Worm (Caenorhabditis elegans) whole organism, early embryonic: ENCODE results near the gene taf-2.
A peak's percentile ranks its signal among the peaks of the same experiment; 100 is the strongest.

ENCODE experiments used
- B0310.2 ChIP-seq: sonication (generic microtip); optimal IDR thresholded peaks from 2 replicates; lab custom pipeline; 2016; ENCODE audit warnings: mild to moderate bottlenecking, missing genetic modification characterization, missing compliant biosample characterization
- F13C5.2 ChIP-seq: sonication (generic microtip); optimal IDR thresholded peaks from 2 replicates; lab custom pipeline; 2017; ENCODE audit warnings: mild to moderate bottlenecking, missing genetic modification characterization, inconsistent platforms, missing compliant biosample characterization
- aly-1 ChIP-seq: sonication (generic microtip); optimal IDR thresholded peaks from 2 replicates; lab custom pipeline; 2016; ENCODE audit warnings: missing genetic modification characterization, missing compliant biosample characterization
- ama-1 ChIP-seq: fragments of 150-350 bp; optimal IDR thresholded peaks from 2 replicates; lab custom pipeline; 2014
- ceh-13 ChIP-seq: fragments of 200-800 bp; sonication (Bioruptor generic); optimal IDR thresholded peaks from 2 replicates; lab custom pipeline; 2018; ENCODE audit warnings: mild to moderate bottlenecking, missing genetic modification characterization, missing compliant biosample characterization
- ceh-36 ChIP-seq: sonication (generic microtip); optimal IDR thresholded peaks from 2 replicates; lab custom pipeline; 2016; ENCODE audit warnings: missing genetic modification characterization, inconsistent platforms, missing compliant biosample characterization
- ets-7 ChIP-seq: sonication (generic microtip); optimal IDR thresholded peaks from 2 replicates; lab custom pipeline; 2016; ENCODE audit warnings: missing genotype, missing genetic modification characterization, missing compliant biosample characterization
- flt-1 ChIP-seq: fragments of 200-800 bp; sonication (Bioruptor generic); IDR thresholded peaks from 2 replicates; pipeline ENCODE4 v1.3.6; 2022; ENCODE audit warnings: missing genetic modification characterization, missing compliant biosample characterization
- hmbx-1 ChIP-seq: sonication (generic microtip); optimal IDR thresholded peaks from 2 replicates; lab custom pipeline; 2016; ENCODE audit warnings: mild to moderate bottlenecking, missing genetic modification characterization, missing compliant biosample characterization
- hmg-4 ChIP-seq: fragments of 200-800 bp; sonication (Bioruptor generic); optimal IDR thresholded peaks from 2 replicates; lab custom pipeline; 2018; ENCODE audit warnings: mild to moderate bottlenecking, missing genetic modification characterization, missing compliant biosample characterization
- hnd-1 ChIP-seq: sonication (generic microtip); optimal IDR thresholded peaks from 2 replicates; lab custom pipeline; 2016; ENCODE audit warnings: missing genetic modification characterization, missing compliant biosample characterization
- pes-1 ChIP-seq: fragments of 200-800 bp; sonication (Bioruptor generic); IDR thresholded peaks from 2 replicates; pipeline ENCODE4 v1.3.6; 2022; ENCODE audit warnings: missing genetic modification reagents, missing genetic modification characterization, missing compliant biosample characterization
- scrt-1 ChIP-seq: fragments of 200-800 bp; sonication (Bioruptor generic); IDR thresholded peaks from 2 replicates; pipeline ENCODE4 v1.3.6; 2022; ENCODE audit warnings: missing genetic modification characterization, missing compliant biosample characterization
- sea-1 ChIP-seq: fragments of 200-800 bp; sonication (Bioruptor generic); conservative IDR thresholded peaks from 2 replicates; pipeline ENCODE4 v1.3.6; 2022; ENCODE audit warnings: missing genetic modification characterization, missing compliant biosample characterization
- tbx-11 ChIP-seq: fragments of 200-800 bp; sonication (Bioruptor generic); IDR thresholded peaks from 2 replicates; pipeline ENCODE4 v1.3.6; 2022; ENCODE audit warnings: missing genetic modification characterization, missing compliant biosample characterization
- tbx-37 ChIP-seq: fragments of 200-800 bp; sonication (Bioruptor generic); conservative IDR thresholded peaks from 2 replicates; pipeline ENCODE4 v1.3.6; 2022; ENCODE audit warnings: missing genetic modification reagents, missing genetic modification characterization, missing compliant biosample characterization
- tra-4 ChIP-seq: sonication (generic microtip); optimal IDR thresholded peaks from 2 replicates; lab custom pipeline; 2017; ENCODE audit warnings: missing genetic modification characterization, missing compliant biosample characterization

Gene taf-2

DNA sequence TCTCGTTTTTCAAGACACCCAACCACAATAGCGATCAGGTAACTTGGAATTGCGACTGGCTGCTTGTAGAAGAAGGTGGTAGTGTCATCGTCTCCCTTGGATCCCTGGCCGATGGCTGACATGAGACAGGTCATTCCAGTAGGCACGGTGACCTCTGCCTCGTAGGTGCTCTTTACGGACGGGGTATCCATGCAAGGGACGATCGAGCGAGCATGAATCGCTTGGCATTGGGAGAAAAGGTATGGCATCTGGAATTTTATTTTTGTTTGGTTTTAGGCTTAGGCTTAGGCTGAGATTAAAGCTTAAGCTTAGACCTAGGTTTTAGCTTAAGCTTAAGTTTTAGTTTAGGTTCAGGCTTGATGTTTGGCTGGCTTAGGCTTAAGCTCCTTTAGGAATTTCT, 17.6 kb upstream of the taf-2 start:
- TF ChIP-seq B0310.2 (tag; lab: Kevin White, UChicago) (no peak), ceh-36 (tag; lab: Kevin White, UChicago) (no peak), tbx-37 (GFP tag; lab: Robert Waterston, UW) (no peak), sea-1 (no peak), hmg-4 (GFP tag; lab: Kevin White, UChicago) (no peak), scrt-1 (GFP tag; lab: Robert Waterston, UW) (no peak), ceh-13 (GFP tag; lab: Kevin White, UChicago) (no peak), hnd-1 (no peak), tbx-11 (GFP tag; lab: Robert Waterston, UW) (no peak), ets-7 (tag; lab: Kevin White, UChicago) (no peak), flt-1 (GFP tag; lab: Robert Waterston, UW) (no peak), hmbx-1 (no peak), tra-4 (tag; lab: Kevin White, UChicago) (no peak), pes-1 (GFP tag; lab: Robert Waterston, UW) (no peak), ama-1 (lab: Kevin White, UChicago) (no peak), aly-1 (no peak), F13C5.2 (tag; lab: Kevin White, UChicago) (no peak)

DNA sequence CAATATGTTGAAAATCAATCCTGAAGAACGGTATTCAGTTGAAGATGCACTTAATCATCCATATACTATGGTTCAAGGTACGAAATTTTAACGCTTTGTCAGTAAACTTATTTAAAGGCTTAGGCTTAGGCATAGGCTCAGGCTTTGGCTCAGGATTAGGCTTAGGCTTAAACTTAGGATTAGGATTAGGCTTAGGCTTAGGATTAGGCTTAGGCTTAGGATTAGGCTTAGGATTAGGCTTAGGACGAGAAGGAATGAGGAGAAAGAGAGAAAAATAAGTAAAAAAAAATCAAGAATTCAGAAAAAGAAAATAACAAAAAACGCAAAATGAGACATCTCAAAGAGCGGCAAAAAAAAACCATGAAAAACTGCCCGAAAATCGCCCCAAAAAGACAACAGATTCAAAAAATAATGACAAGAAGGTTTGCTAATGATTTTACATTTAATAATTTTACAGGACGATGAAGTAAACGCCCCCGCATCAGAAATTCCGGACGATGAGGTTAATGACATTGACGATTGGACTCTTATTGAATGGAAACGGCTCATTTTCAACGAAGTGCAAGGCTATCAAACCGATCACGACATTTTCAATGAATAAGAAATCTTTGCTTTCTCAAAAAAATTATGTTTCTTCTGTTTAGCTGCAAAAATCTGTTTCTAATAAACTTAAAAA, 15.3 kb upstream of the taf-2 start:
- TF ChIP-seq ceh-13 (GFP tag; lab: Kevin White, UChicago) (no peak), tra-4 (tag; lab: Kevin White, UChicago) (no peak), ceh-36 (tag; lab: Kevin White, UChicago) (peak; percentile 89), F13C5.2 (tag; lab: Kevin White, UChicago) (no peak), ets-7 (tag; lab: Kevin White, UChicago) (no peak), flt-1 (GFP tag; lab: Robert Waterston, UW) (no peak), hnd-1 (no peak)

DNA sequence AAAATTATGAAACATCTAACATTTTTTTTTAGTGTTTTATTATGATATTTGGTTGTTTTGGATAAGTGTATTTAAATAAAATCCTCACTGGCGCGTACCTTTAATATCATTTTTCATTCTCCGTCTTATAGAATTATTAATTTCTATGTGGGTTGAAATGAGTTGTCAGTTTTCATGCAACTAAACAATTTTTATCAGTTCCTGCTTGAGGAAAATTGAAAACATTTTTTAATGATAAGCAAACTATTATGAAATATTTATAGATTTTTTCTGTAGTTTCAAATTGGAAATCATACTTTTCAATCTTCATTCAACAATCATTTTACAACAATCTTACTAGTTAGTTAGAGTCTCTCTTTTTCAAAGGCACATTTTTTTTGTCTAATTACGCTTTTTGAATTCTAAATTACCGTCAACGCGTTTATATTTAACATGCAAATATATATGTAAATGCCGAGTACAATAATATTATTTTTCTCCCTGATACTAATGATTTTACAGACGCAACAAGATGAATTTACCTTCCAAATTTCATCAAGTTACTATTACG, 12.9 kb upstream of the taf-2 start, which contains the start of the genes Y37E11B.10 and kgb-2:
Y37E11B.10 (minus strand) TSS at position 182 of the 550 bp plus-strand sequence.
kgb-2 (plus strand) TSS at position 500 of the 550 bp plus-strand sequence.
- TF ChIP-seq tbx-37 (GFP tag; lab: Robert Waterston, UW) = no peak

DNA sequence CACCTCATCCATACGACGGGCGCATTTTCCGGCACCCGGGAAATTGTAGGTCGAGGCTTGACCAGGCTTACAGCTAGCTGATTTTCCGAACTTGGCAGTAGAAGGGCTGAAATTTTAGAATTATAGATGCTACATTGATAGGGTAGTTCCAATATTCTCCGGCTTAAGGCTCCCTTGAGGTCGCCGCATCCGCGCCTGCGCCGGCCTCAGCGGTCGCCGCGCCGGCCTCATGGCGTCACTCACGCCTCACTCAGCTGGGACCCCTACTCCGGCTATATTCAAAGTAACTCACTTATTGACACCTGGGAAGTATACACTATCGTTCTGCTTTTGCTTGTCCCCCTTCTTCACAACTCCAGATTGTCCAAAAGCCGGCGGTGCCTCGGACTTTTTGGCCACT, 10.7 kb upstream of the taf-2 start:
- TF ChIP-seq ets-7 (tag; lab: Kevin White, UChicago) (no peak), hnd-1 (no peak), tbx-37 (GFP tag; lab: Robert Waterston, UW) (no peak), aly-1 (no peak), hmg-4 (GFP tag; lab: Kevin White, UChicago) (no peak), sea-1 (no peak), hmbx-1 (no peak), ama-1 (lab: Kevin White, UChicago) (no peak), B0310.2 (tag; lab: Kevin White, UChicago) (no peak), scrt-1 (GFP tag; lab: Robert Waterston, UW) (no peak), F13C5.2 (tag; lab: Kevin White, UChicago) (no peak), ceh-36 (tag; lab: Kevin White, UChicago) (no peak), flt-1 (GFP tag; lab: Robert Waterston, UW) (no peak), ceh-13 (GFP tag; lab: Kevin White, UChicago) (no peak)

DNA sequence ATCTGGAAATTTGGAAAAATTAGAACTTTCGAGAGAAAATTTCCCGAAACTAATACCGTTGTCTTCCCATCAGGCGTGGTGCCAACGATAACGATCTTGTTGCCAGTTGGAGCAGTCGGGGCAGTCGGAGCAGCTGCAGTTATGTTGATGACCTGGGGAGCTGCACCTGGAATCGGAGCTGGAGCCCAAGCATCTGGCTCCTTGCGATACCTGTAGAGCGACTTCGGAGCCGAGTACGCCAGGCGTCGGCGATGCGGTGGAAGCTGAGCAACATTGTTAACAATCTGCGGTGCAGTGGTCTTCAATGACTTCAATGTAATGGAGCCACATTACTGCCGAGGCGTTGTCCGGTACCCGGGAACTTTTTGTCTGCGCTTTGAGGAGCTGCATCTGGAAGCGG, 8.4 kb upstream of the taf-2 start:
- TF ChIP-seq hmg-4 (GFP tag; lab: Kevin White, UChicago) (no peak), hmbx-1 (no peak), F13C5.2 (tag; lab: Kevin White, UChicago) (no peak), flt-1 (GFP tag; lab: Robert Waterston, UW) (no peak), tra-4 (tag; lab: Kevin White, UChicago) (no peak), tbx-37 (GFP tag; lab: Robert Waterston, UW) (no peak), B0310.2 (tag; lab: Kevin White, UChicago) (no peak), sea-1 (no peak), scrt-1 (GFP tag; lab: Robert Waterston, UW) (no peak), tbx-11 (GFP tag; lab: Robert Waterston, UW) (no peak), ets-7 (tag; lab: Kevin White, UChicago) (no peak), ceh-13 (GFP tag; lab: Kevin White, UChicago) (no peak), pes-1 (GFP tag; lab: Robert Waterston, UW) (no peak), ceh-36 (tag; lab: Kevin White, UChicago) (no peak), aly-1 (no peak), hnd-1 (no peak), ama-1 (lab: Kevin White, UChicago) (no peak)

DNA sequence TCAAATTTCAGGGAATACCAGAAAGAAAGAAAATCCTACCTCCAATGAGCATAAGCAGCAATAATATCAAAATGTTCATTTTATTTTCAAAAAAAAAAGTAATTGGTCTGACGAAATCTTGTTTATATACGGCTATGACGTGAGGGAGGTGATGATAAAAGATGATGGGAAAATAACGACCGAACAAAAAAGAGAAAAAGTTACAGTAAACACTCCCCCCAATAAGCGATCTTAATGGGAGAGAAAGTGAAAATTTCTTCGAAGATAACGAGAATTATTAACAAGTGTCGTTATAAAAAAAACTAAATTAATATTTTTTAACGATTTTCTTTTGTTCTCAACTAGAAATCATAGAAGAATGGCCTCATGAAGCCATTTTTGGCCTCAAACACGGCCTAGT, 6.5 kb upstream of the taf-2 start, which contains the start of gene Y37E11B.7:
Y37E11B.7 (minus strand) TSS at position 207 of the 400 bp plus-strand sequence.
- TF ChIP-seq ets-7 (tag; lab: Kevin White, UChicago) = no peak
- no peak for TF ChIP-seq hmbx-1
- no peak for TF ChIP-seq tbx-37 (GFP tag; lab: Robert Waterston, UW)
- TF ChIP-seq aly-1 = no peak
- TF ChIP-seq scrt-1 (GFP tag; lab: Robert Waterston, UW) = no peak

DNA sequence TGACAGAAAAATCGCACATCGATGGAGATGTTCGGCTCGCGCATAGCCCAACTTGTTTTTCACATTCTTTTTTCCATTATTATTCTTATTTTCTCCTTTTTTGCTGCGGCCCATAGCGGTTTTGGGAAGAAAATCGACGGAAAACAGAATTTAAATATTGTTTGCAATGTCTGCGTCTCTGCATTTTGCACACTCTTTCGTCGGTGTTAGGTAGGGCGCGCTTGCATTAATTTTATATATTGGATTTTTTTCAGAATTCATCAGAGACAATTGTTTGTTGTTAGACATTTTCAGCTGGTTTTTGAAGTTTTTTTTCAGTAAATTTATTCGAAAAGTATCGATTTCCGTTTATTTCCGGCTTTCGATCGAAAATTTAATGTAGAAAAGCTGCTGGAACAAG, 5.7 kb upstream of the taf-2 start, which contains the start of gene Y37E11B.6:
Y37E11B.6 (minus strand) TSS at position 181 of the 400 bp plus-strand sequence.
- TF ChIP-seq scrt-1 (GFP tag; lab: Robert Waterston, UW) (no peak), hmg-4 (GFP tag; lab: Kevin White, UChicago) (no peak), hmbx-1 (no peak), B0310.2 (tag; lab: Kevin White, UChicago) (no peak), hnd-1 (no peak), flt-1 (GFP tag; lab: Robert Waterston, UW) (no peak), tbx-11 (GFP tag; lab: Robert Waterston, UW) (no peak), ets-7 (tag; lab: Kevin White, UChicago) (no peak), tra-4 (tag; lab: Kevin White, UChicago) (no peak), ceh-36 (tag; lab: Kevin White, UChicago) (no peak), ceh-13 (GFP tag; lab: Kevin White, UChicago) (no peak), aly-1 (no peak), ama-1 (lab: Kevin White, UChicago) (no peak), F13C5.2 (tag; lab: Kevin White, UChicago) (no peak), sea-1 (no peak), pes-1 (GFP tag; lab: Robert Waterston, UW) (no peak), tbx-37 (GFP tag; lab: Robert Waterston, UW) (no peak)
